Worm (Caenorhabditis elegans) whole organism, midembryonic: Measurements from ENCODE around the gene C14A4.7.

Source experiments
- T22C8.4 ChIP-seq: fragments of 200-800 bp; sonication (Bioruptor generic); IDR thresholded peaks from 2 replicates; pipeline ENCODE4 v1.3.6; 2022; ENCODE audit warnings: missing genetic modification characterization, missing compliant biosample characterization
- cog-1 ChIP-seq: sonication (generic microtip); optimal IDR thresholded peaks from 2 replicates; lab custom pipeline; 2016; ENCODE audit warnings: missing genetic modification characterization, missing compliant biosample characterization
- flt-1 ChIP-seq: fragments of 200-800 bp; sonication (Bioruptor generic); IDR thresholded peaks from 2 replicates; pipeline ENCODE4 v1.3.6; 2022; ENCODE audit warnings: missing genetic modification characterization, missing compliant biosample characterization
- klf-2 ChIP-seq: fragments of 200-800 bp; sonication (Bioruptor generic); conservative IDR thresholded peaks from 2 replicates; pipeline ENCODE4 v1.3.6; 2022; ENCODE audit warnings: missing genetic modification reagents, missing genetic modification characterization, missing compliant biosample characterization
- med-1 ChIP-seq: sonication (generic microtip); optimal IDR thresholded peaks from 2 replicates; lab custom pipeline; 2017; ENCODE audit warnings: missing genetic modification characterization, mild to moderate bottlenecking, missing compliant biosample characterization, antibody characterized with exemption, missing genetic modification reagents; ENCODE audit not compliant: insufficient read depth
- ref-1 ChIP-seq: fragments of 200-800 bp; sonication (Bioruptor generic); conservative IDR thresholded peaks from 2 replicates; pipeline ENCODE4 v1.3.6; 2022; ENCODE audit warnings: missing genetic modification reagents, missing genetic modification characterization, missing compliant biosample characterization
- tab-1 ChIP-seq: fragments of 200-800 bp; sonication (Bioruptor generic); IDR thresholded peaks from 2 replicates; pipeline ENCODE4 v1.3.6; 2022; ENCODE audit warnings: missing genetic modification characterization, missing compliant biosample characterization
- ztf-23 ChIP-seq: fragments of 200-800 bp; sonication (Bioruptor generic); IDR thresholded peaks from 2 replicates; pipeline ENCODE4 v1.3.6; 2022; ENCODE audit warnings: missing genetic modification reagents, missing genetic modification characterization, missing compliant biosample characterization
- ztf-29 ChIP-seq: fragments of 200-800 bp; sonication (Bioruptor generic); IDR thresholded peaks from 2 replicates; pipeline ENCODE4 v1.3.6; 2022; ENCODE audit warnings: missing genetic modification reagents, missing genetic modification characterization, missing compliant biosample characterization

The C14A4.7 gene

DNA sequence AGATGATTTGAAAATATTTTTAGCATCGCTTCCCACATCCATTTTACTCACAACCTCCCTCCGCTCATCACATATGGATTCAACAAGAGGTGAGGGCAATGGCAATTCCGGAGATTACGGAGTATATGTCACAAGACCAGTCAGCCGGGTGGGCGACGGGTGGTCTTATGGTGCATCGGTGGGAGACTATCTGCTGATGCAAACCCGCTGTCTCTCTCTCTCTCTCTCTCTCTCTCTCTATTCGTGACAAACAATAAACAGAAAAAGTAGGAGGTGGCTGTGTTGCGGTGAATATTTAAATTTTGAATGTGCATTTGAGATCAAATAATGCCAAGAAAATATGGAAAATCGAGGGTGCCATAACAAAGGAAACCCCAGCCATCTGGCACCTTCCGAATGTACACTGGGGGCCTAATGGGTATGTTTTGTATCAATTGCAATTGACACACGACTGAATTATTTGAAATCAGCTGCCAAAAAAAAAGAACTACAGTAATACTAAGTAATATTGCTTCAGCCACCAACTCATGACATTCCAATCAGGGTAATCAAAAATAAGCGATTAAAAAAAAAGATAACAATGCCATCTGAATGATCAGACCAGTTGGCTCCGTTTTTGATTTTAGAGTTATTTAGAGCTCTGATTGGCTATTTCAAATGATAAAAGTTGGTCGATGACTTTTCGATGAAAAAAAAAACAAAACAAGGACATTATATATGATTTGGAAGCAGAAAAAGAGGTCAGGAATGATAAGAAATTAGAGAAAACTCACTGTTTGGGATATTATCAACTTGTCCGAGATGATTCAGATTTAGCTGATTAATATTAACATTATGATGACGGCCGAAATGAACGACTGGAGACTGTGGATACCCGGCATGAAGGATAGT lies 48.3 kb downstream of the C14A4.7 start:
- TF ChIP-seq flt-1 (peak; percentile 45; the same call in 1 of the 2 replicates), tab-1 (GFP tag; lab: Robert Waterston, UW) (no peak)

DNA sequence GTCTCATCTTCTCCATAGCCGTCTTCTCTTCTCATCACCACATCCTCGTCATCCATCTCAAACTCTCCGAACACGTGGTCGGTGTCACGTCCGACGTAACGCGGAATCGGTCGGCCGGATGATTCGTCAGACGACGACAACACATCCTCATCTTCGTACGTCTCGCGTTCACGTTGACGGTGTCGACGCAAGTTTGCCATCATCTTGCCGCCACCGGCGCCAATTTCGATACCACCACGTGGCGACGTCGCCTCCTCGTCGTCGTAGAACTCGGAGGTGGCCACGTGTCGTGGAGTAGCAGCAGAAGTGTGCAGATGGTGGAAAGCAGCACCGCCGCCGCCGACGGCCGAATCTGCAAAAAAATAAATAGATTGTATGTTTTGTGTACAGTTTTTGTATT lies 49.1 kb downstream of the C14A4.7 start:
- TF ChIP-seq T22C8.4 (no peak), ref-1 (no peak), flt-1 (peak; percentile 61; the same call in 1 of the 2 replicates), cog-1 (tag; lab: Kevin White, UChicago) (no peak), med-1 (GFP tag; lab: Kevin White, UChicago) (no peak)

DNA sequence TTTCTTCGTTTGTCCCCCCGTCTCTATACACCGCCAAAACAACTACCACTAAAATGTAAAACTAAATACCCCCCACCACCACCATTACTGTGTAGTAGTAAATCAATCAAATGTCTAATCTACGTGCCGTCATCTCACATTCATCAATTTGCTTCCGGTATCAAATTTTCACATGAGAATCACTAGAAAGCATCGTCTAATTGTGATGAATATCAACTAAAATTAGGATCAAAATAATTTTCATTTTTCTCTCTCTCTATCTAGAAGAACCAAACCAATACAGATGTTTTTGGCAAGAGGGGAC lies 49.6 kb downstream of the C14A4.7 start:
- TF ChIP-seq flt-1, result no peak
- TF ChIP-seq cog-1 (tag; lab: Kevin White, UChicago), result no peak
- no peak for TF ChIP-seq ztf-23 (GFP tag; lab: Robert Waterston, UW)
- TF ChIP-seq tab-1 (GFP tag; lab: Robert Waterston, UW), result no peak
- TF ChIP-seq ref-1, result no peak
- TF ChIP-seq klf-2 (GFP tag; lab: Robert Waterston, UW), result no peak
- TF ChIP-seq med-1 (GFP tag; lab: Kevin White, UChicago), result no peak
- TF ChIP-seq ztf-29 (GFP tag; lab: Robert Waterston, UW), result no peak
- no peak for TF ChIP-seq T22C8.4

DNA sequence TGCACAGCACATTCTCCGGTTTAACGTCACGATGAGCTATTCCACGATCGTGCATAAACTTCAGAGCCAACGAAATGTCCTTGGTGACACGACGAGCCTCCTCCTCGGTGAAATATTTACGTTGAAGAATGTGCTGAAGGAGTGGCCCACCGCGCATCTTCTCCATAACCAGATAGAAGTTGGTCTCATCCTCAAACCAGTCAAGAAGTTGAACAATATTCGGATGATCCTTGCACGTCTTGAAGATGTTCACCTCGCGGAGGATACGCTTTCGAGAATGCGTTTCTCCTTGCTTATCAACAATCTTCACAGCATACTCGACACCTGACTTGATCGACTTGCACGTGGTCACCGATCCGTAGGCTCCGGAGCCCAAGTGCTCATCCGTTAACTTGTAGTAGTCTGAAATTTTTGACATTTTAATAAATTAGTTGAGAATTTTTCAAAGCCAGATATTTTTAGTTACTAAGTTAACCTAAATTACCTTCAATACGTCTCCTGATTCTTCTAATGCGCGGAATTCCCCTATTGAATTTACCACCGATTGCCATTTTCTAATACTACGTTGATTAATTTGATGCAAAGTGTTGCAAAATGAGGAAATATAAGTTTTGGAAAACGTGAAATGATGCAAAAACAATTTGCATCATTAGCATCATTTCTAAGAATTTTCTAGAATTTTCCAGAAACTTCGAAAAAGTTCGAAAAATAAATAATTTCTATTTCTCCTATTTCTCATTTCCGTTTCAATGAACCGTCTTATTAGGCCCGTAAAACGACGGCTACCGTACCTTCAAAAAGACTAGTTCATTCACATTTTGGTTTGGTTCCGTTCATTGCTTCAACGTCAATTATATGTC lies 50.2 kb downstream of the C14A4.7 start:
- TF ChIP-seq flt-1 (no peak), ztf-29 (GFP tag; lab: Robert Waterston, UW) (no peak), klf-2 (GFP tag; lab: Robert Waterston, UW) (no peak), ref-1 (no peak), med-1 (GFP tag; lab: Kevin White, UChicago) (no peak), cog-1 (tag; lab: Kevin White, UChicago) (no peak), tab-1 (GFP tag; lab: Robert Waterston, UW) (no peak), ztf-23 (GFP tag; lab: Robert Waterston, UW) (no peak)
